Worm (Caenorhabditis elegans): ENCODE measurements around the gene ttbk-4.

ce11 chrIV:10026129-10026528 lies 48.8 kb downstream of the ttbk-4 start:
- TF ChIP-seq ceh-40 (GFP tag; IDR thresholded peaks at IDR 0.05) (no peak), ztf-25 (GFP tag; IDR thresholded peaks at IDR 0.05) (no peak), unc-62 (GFP tag; optimal IDR thresholded peaks at IDR 0.05) (no peak), pha-4 (tag; optimal IDR thresholded peaks at IDR 0.05) (no peak), K12H6.12 (tag; optimal IDR thresholded peaks at IDR 0.05) (no peak), F33H1.4 (GFP tag; IDR thresholded peaks at IDR 0.05) (no peak), nhr-90 (tag; optimal IDR thresholded peaks at IDR 0.05) (no peak)

Data from whole organism, young adult.